Worm (Caenorhabditis elegans) whole organism, early embryonic: Measurements from ENCODE around the gene str-60.

ENCODE experiments used
- aly-1 ChIP-seq: sonication (generic microtip); optimal IDR thresholded peaks from 2 replicates; lab custom pipeline; 2016; ENCODE audit warnings: missing genetic modification characterization, missing compliant biosample characterization
- ama-1 ChIP-seq: fragments of 150-350 bp; optimal IDR thresholded peaks from 2 replicates; lab custom pipeline; 2014
- ceh-36 ChIP-seq: sonication (generic microtip); optimal IDR thresholded peaks from 2 replicates; lab custom pipeline; 2016; ENCODE audit warnings: missing genetic modification characterization, inconsistent platforms, missing compliant biosample characterization
- scrt-1 ChIP-seq: fragments of 200-800 bp; sonication (Bioruptor generic); IDR thresholded peaks from 2 replicates; pipeline ENCODE4 v1.3.6; 2022; ENCODE audit warnings: missing genetic modification characterization, missing compliant biosample characterization
- tbx-37 ChIP-seq: fragments of 200-800 bp; sonication (Bioruptor generic); conservative IDR thresholded peaks from 2 replicates; pipeline ENCODE4 v1.3.6; 2022; ENCODE audit warnings: missing genetic modification reagents, missing genetic modification characterization, missing compliant biosample characterization

DNA sequence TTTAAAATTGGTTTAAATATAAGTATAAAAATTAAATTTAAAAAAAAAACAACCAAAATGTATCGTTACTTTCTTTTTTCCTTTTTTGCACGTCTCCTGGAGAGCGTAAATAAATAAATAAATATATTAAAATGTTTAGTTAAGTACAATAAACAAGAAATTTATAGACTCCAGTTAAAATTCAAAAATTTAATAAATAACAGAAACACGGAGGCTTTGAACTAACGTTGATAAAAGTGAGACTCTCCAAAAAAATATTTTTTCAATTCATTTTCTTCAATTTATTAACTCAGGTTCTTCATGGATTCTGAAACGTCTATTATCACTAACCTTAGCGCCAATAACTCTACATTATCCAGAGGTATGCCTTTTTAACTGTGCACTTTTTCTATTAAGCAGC is 6.0 kb upstream of the str-60 start, which contains the start of gene T06C12.12:
- no peak for TF ChIP-seq ama-1
- no peak for TF ChIP-seq aly-1
- TF ChIP-seq scrt-1 (GFP tag; lab: Robert Waterston, UW) = no peak
- TF ChIP-seq tbx-37 (GFP tag; lab: Robert Waterston, UW) = no peak
- TF ChIP-seq ceh-36 (tag; lab: Kevin White, UChicago) = no peak
